Worm (Caenorhabditis elegans) whole organism, L4 larva: ENCODE results near the gene cfap-20.

Experiments
- ceh-62 ChIP-seq: sonication (generic microtip); optimal IDR thresholded peaks from 2 replicates; lab custom pipeline; 2017; ENCODE audit warnings: missing biosample characterization, missing genetic modification characterization
- fos-1 ChIP-seq: fragments of 150-350 bp; optimal IDR thresholded peaks from 2 replicates; lab custom pipeline; 2014; ENCODE audit warnings: missing biosample characterization, missing genetic modification characterization
- lin-39 ChIP-seq: fragments of 150-350 bp; optimal IDR thresholded peaks from 2 replicates; lab custom pipeline; 2014; ENCODE audit warnings: missing biosample characterization, missing genetic modification reagents, missing genetic modification characterization
- lsy-2 ChIP-seq, 2 experiments: fragments of 150-350 bp in 1 of 2; sonication (generic microtip) in 1 of 2; optimal IDR thresholded peaks; 2 replicates each; lab custom pipeline; 2014 to 2017; ENCODE audit warnings: missing biosample characterization in 2 of 2, missing genetic modification characterization in 2 of 2
- pha-4 ChIP-seq, 2 experiments: fragments of 150-350 bp in 1 of 2; fragments of 200-800 bp in 1 of 2; sonication (Bioruptor generic) in 1 of 2; IDR thresholded peaks in 1 of 2; optimal IDR thresholded peaks in 1 of 2; 2 replicates each; pipeline versions ENCODE4 v1.3.6 to Lab custom; 2014 to 2022; ENCODE audit warnings: missing genetic modification characterization in 2 of 2, missing genetic modification reagents in 2 of 2, missing biosample characterization in 1 of 2, missing compliant biosample characterization in 1 of 2
- snpc-4 ChIP-seq: fragments of 150-350 bp; optimal IDR thresholded peaks from 2 replicates; lab custom pipeline; 2014; ENCODE audit warnings: missing biosample characterization, missing genetic modification characterization
- ztf-11 ChIP-seq: fragments of 150-350 bp; optimal IDR thresholded peaks from 2 replicates; lab custom pipeline; 2014; ENCODE audit warnings: missing biosample characterization, missing genetic modification characterization

DNA sequence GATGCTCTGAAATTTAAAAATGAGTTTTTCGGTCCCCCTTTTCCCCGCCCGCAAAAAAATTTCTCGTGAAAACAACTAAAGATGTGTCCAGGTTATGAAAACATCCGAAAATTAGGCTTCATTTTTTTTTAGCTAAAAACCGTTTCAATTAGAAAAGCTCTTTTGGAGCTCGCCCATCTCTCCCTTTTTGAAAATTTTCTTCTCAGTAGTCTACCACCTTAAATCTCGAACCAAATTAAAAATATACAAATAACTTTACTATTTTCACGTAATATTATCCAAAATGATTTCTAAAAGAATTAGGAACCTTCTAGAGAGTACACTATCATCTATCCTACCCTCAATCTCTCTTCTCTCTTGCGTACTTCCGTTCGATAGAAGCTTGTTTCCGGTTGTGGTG lies 25.0 kb upstream of the cfap-20 start:
- TF ChIP-seq snpc-4 (tag; lab: Kevin White, UChicago) (no peak), pha-4 (GFP tag; IDR thresholded peaks at IDR 0.05; lab: Robert Waterston, UW) (no peak), pha-4 (tag; optimal IDR thresholded peaks at IDR 0.05; lab: Kevin White, UChicago) (no peak), ztf-11 (tag; lab: Kevin White, UChicago) (no peak), fos-1 (tag; lab: Kevin White, UChicago) (no peak), ceh-62 (tag; lab: Kevin White, UChicago) (no peak), lsy-2 (tag; optimal IDR thresholded peaks at IDR 0.05; lab: Kevin White, UChicago) (no peak), lin-39 (tag; lab: Kevin White, UChicago) (no peak)
